Worm (Caenorhabditis elegans) whole organism, L4 larva: ENCODE results near the gene C33A11.2.

Experiments
- hlh-30 ChIP-seq: sonication (generic microtip); optimal IDR thresholded peaks from 2 replicates; lab custom pipeline; 2017; ENCODE audit warnings: antibody characterized with exemption, mild to moderate bottlenecking, missing genetic modification characterization, missing compliant biosample characterization; ENCODE audit not compliant: insufficient read depth
- mdl-1 ChIP-seq, 2 experiments: fragments of 150-350 bp in 1 of 2; sonication (generic microtip) in 1 of 2; optimal IDR thresholded peaks; 2 replicates each; lab custom pipeline; 2014 to 2017; ENCODE audit warnings: missing biosample characterization in 2 of 2, missing genetic modification characterization in 2 of 2

DNA sequence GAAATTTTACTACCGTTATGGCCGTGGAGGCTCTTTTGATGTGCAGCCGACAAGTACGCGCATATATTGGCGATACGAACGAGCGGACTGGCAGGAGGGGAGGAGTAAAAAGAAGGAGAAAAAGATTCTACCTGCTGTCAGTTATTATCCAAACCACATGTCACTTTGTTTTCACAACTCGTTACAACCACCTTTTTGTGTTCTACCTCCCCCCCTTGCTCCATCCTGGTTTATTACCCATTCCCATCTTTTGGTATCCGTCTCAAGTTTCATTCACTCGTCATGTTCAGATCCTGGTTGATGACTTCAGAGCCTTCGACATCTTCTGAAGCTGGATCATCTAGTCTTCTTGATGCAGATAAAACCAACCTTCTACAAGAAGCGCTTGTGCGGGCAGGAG is 41.8 kb downstream of the C33A11.2 start, which contains the start of gene psa-3:
- TF ChIP-seq hlh-30 (tag; lab: Kevin White, UChicago) = no peak
- no peak for TF ChIP-seq mdl-1 (tag; optimal IDR thresholded peaks at IDR 0.05; lab: Kevin White, UChicago)
